Fruit fly (Drosophila melanogaster) whole organism: ENCODE measurements around the gene CG33252.

Experiments used
- CG8478 ChIP-seq: fragments of >200 bp; optimal IDR thresholded peaks from 2 replicates; lab custom pipeline; 2018; ENCODE audit warnings: inconsistent platforms
- Dll ChIP-seq: fragments of >200 bp; optimal IDR thresholded peaks from 2 replicates; lab custom pipeline; 2017
- EcR ChIP-seq, 2 experiments: fragments of >200 bp; optimal IDR thresholded peaks; 2 replicates each; lab custom pipeline; 2017; ENCODE audit warnings: missing biosample characterization in 2 of 2, missing genetic modification characterization in 2 of 2, missing genetic modification reagents in 2 of 2
- pan ChIP-seq: fragments of >200 bp; optimal IDR thresholded peaks from 2 replicates; lab custom pipeline; 2017
- psq ChIP-seq: fragments of >200 bp; optimal IDR thresholded peaks from 2 replicates; lab custom pipeline; 2017
- usp ChIP-seq: fragments of >200 bp; optimal IDR thresholded peaks from 2 replicates; lab custom pipeline; 2017; ENCODE audit warnings: missing biosample characterization, missing genetic modification characterization, mixed read lengths

Gene CG33252

DNA sequence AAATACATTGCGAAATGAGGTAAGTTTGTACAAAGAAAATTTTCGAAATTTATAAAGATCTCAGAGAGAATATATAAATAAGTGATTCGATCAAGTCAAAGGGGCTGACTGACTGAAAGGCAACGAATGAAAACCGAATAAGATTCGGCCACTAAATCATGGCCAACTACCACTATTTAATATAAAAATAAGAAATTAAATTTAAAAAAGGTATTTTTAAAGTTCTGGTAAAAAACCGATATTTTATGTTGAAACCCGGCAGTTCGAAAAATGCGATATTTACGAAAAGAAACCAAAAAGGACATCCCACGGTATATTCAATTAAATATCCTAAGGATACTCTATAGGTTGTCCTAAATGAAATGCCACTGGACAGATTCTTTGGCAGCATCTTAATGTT lies at the start of gene CG33252:
CG33252 (minus strand) TSS at position 101 of the 400 bp plus-strand sequence.
- TF ChIP-seq usp (GFP tag; lab: Kevin White, UChicago) (no peak), pan (lab: Kevin White, UChicago) (no peak), Dll (lab: Kevin White, UChicago) (no peak), CG8478 (no peak), psq (lab: Kevin White, UChicago) (no peak), EcR (GFP tag; optimal IDR thresholded peaks at IDR 0.05; lab: Kevin White, UChicago) (no peak)

DNA sequence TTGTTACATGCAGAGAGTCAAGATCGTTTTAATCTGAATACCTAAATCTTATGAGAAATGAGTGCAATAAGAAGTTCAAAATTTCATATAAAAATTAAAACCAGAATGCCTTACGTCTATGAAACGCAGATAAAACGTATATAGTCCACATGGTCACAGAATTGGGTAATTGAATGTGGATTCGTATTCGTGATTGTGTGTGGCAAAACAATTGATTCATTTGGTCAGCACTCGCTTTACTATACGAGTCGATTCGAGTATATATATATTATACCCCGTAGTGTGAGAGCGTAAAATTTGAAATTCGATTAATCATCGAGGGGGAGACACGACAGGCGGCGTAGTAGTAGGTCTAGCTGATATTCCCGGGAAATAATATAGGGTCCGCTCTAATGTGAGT lies 49.6 kb upstream of the CG33252 start:
- TF ChIP-seq usp (GFP tag; lab: Kevin White, UChicago), result no peak
- TF ChIP-seq CG8478, result no peak
- no peak for TF ChIP-seq EcR (GFP tag; optimal IDR thresholded peaks at IDR 0.05; lab: Kevin White, UChicago)
- no peak for TF ChIP-seq Dll (lab: Kevin White, UChicago)
- TF ChIP-seq psq (lab: Kevin White, UChicago), result no peak
- TF ChIP-seq pan (lab: Kevin White, UChicago), result no peak

DNA sequence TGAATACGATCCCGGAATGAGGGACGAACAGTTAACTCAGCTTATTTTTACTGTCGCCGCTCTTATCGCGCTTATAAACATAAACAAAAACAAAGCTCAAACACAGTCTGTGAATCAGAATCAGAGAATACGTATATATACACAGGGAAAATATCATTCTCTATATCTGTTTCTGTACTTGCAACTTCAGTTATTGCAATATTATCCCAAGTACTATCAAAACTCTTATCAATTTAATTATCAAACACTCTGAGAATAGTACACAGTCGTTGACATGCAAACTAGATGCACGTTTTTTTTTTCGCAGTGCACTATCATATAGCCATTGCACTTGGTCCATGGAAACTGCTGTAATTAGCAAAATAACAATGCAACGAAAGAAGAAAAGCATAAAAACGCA lies 48.4 kb upstream of the CG33252 start:
- TF ChIP-seq CG8478, result no peak
- TF ChIP-seq pan (lab: Kevin White, UChicago), result no peak
- no peak for TF ChIP-seq usp (GFP tag; lab: Kevin White, UChicago)

DNA sequence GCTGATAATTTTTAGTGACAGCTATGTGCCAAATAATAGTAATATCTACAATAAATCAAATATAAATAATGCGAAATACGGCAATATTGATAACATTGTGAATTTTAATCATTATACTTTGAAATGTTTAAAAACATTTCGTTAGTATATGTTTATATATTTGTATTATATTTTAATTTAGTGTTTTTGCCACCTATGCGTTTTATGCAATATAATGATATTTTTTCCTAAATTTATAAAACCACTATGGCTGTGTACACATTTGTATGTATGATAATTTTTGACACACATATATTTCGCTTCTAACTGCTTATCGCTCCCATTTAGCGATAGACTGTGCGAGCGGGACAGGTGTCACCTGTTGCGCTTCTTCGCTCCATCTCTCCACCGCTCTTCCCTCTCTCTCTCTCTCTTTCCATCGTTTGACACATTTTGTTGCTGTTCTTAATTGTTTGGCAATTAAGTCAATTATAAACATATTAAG lies 47.1 kb upstream of the CG33252 start:
- no peak for TF ChIP-seq psq (lab: Kevin White, UChicago)
- no peak for TF ChIP-seq pan (lab: Kevin White, UChicago)
- TF ChIP-seq usp (GFP tag; lab: Kevin White, UChicago), result no peak
- no peak for TF ChIP-seq Dll (lab: Kevin White, UChicago)
- TF ChIP-seq EcR (GFP tag; optimal IDR thresholded peaks at IDR 0.05; lab: Kevin White, UChicago), result no peak
- no peak for TF ChIP-seq CG8478

DNA sequence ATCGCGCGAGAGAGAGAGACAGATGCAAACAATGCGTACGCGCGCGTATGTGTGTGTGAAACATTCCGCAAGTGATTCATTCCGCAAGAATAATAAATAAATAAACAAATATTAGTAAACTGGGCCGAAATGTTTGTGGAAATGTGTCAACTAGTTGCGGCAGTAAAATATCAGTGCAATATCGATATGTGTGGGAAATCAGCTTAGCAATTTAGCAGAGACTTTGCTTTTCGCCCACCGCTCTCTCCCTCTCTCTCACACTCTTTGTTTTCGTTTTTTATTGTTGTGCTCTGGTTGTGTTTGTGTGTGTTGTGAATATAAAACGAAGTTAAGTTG lies 46.5 kb upstream of the CG33252 start:
- TF ChIP-seq CG8478 (peak; percentile 33), Dll (lab: Kevin White, UChicago) (no peak), pan (lab: Kevin White, UChicago) (no peak), usp (GFP tag; lab: Kevin White, UChicago) (no peak)

DNA sequence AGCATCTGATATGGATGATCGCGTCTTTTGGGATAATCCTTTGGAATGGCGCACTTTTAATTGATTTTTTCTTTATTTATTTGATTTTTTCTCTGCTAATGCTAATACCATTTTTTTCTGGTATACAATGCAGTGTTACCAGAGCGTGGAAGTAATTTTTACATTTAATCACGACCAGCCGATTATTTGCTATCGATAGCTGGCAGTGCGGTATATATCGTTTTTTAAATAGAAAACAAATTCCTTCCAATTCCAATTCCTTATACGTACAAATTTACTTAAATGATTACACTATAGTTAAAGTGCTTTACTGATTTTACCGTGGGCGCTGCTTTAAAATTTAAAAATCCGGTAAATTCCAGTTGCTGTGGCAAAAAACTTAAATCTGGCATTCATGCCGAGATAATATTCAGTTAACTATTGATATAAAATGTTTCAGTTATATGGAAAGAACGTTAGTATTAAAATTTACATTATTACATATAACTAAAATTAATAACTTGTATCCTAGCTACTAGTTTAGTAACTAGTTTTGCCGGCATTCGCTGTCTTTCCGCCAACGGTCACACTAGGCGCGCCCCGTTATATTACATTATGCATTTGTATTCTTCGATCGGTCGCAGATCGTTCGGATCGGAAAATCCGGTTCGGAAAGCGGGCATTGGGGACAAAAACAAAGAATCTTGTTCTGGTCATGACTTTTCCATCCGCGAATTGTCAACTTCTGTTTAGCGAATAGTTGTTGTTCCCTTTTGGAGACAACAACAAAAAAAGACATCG lies 45.9 kb upstream of the CG33252 start, which contains the start of the genes CG13001 and RhoGAP15B:
CG13001 (minus strand) TSS at position 137 of the 780 bp plus-strand sequence.
RhoGAP15B (plus strand) TSS at position 556 of the 780 bp plus-strand sequence.
- TF ChIP-seq pan (lab: Kevin White, UChicago) (no peak), psq (lab: Kevin White, UChicago) (no peak), EcR (GFP tag; optimal IDR thresholded peaks at IDR 0.05; lab: Kevin White, UChicago) (no peak), usp (GFP tag; lab: Kevin White, UChicago) (no peak), Dll (lab: Kevin White, UChicago) (no peak), CG8478 (no peak)

DNA sequence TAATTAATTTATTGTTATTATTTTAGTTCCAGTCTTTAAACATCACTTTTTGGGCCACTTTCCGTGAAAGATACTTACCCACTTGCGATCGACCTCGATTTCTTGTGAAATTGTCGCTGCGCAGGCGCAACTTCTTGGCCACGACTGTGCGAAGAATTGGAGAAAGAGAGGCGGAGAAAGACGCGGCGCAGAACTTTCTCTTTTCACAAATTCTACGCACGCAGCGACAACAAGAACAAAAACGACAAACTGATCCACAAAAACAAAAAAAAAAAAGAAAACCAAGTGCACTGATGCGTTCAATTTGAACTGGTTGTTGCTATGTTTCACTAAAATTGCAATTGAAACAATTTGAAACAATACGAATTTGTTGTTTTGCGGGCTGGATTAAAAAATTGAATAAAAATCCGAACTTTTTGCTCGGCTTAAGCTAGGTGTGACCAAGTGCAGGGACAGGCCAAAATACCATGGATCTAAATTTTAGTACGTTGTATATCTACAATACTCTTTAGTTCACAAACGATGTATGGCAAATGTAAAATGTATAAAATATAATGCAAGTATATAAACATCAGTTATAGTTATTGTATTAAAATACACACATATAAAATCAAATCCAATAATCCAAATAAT lies 43.6 kb upstream of the CG33252 start, which contains the start of gene wus:
wus (minus strand) TSS at position 448 of the 633 bp plus-strand sequence.
- no peak for TF ChIP-seq CG8478
- no peak for TF ChIP-seq Dll (lab: Kevin White, UChicago)
- no peak for TF ChIP-seq EcR (GFP tag; optimal IDR thresholded peaks at IDR 0.05; lab: Kevin White, UChicago)
- no peak for TF ChIP-seq usp (GFP tag; lab: Kevin White, UChicago)
- no peak for TF ChIP-seq pan (lab: Kevin White, UChicago)
- TF ChIP-seq psq (lab: Kevin White, UChicago), result no peak

DNA sequence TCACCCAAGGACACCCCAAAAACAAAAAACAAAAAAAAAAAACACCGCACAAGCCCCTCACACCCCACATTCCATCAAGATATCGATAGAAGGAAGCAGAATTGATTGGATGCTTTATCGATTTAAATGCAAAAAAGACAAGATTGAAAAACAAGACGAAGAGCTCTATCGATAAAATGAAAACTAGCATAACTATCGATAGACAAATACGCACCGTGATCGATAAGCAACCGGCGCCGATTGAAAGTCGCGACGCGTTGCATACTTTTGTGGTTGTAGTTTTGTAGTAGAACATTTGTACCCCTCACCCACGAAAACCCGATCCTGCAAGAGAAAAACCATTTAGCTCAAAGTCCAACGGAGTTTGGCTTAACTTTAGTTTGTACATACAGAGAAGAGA lies 39.7 kb upstream of the CG33252 start:
- no peak for TF ChIP-seq EcR (GFP tag; optimal IDR thresholded peaks at IDR 0.05; lab: Kevin White, UChicago)
- no peak for TF ChIP-seq CG8478
- no peak for TF ChIP-seq usp (GFP tag; lab: Kevin White, UChicago)
- no peak for TF ChIP-seq psq (lab: Kevin White, UChicago)
- TF ChIP-seq pan (lab: Kevin White, UChicago), result no peak
- no peak for TF ChIP-seq Dll (lab: Kevin White, UChicago)

DNA sequence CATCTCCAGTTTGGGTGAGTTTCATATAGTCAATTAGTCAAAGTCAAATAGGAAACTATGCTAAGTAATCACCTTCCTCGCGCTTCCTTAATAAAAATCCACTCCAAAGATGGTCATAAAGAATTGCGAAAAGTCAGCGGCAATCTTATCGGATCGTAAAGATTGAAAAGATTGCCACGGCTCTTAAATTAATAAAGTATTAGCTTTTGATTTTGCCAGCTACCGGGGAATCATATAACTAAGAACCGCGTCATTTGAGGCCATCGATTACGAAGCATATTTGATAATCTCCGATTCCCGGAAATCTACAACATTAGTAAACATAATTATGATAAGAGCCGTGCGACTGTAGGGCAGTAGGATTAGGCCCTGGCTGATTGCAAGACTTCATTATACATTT lies 37.4 kb upstream of the CG33252 start:
- no peak for TF ChIP-seq CG8478
- no peak for TF ChIP-seq Dll (lab: Kevin White, UChicago)
- TF ChIP-seq psq (lab: Kevin White, UChicago), result no peak
- TF ChIP-seq usp (GFP tag; lab: Kevin White, UChicago), result no peak
- no peak for TF ChIP-seq EcR (GFP tag; optimal IDR thresholded peaks at IDR 0.05; lab: Kevin White, UChicago)
- TF ChIP-seq pan (lab: Kevin White, UChicago), result no peak

DNA sequence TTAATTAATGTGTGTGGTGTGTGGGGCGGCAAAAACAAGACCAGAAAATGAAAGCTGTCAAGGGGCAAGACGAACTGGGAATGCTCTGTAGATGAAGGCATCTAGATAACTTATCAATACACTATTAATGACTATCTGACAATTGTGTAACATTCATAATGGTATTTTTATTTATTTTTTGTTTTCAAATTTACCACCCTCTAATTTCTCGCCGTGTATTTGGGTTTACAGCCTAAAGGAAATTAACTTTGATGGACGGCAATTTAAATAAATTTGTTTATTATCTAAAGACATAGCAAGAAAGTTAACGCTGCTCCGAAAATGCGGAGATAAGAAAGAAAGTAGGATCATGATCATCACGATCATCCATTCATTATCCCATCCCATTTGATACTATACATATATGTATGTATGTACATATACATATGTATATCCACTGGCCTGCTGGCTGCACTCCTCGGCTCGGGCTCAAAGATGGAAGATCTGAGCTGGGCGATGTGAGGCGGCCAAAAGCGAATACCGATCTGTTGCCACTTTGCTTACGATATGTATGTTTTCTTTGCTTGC lies 35.9 kb upstream of the CG33252 start:
- TF ChIP-seq EcR (GFP tag; optimal IDR thresholded peaks at IDR 0.05; lab: Kevin White, UChicago), result no peak
- TF ChIP-seq usp (GFP tag; lab: Kevin White, UChicago), result no peak
- no peak for TF ChIP-seq Dll (lab: Kevin White, UChicago)
- no peak for TF ChIP-seq CG8478
- no peak for TF ChIP-seq psq (lab: Kevin White, UChicago)
- no peak for TF ChIP-seq pan (lab: Kevin White, UChicago)
